Worm (Caenorhabditis elegans): ENCODE data around the gene Y110A2AL.10.

The Y110A2AL.10 gene

ce11 chrII:2861385-2862099 lies 10.2 kb downstream of the Y110A2AL.10 start:
- TF ChIP-seq ces-1 (GFP tag; optimal IDR thresholded peaks at IDR 0.05) (no peak), dmd-8 (GFP tag; IDR thresholded peaks at IDR 0.05) (peak; percentile 76), ZK337.2 (GFP tag; IDR thresholded peaks at IDR 0.05) (peak; percentile 42; the same call in 1 of the 2 replicates), F26F4.8 (GFP tag; conservative IDR thresholded peaks at IDR 0.05) (0 out of 2 replicates have a peak, but pooled peaks have one; percentile 25), Y48G9A.11 (GFP tag; IDR thresholded peaks at IDR 0.05) (0 out of 2 replicates have a peak, but pooled peaks have one; percentile 33), lin-13 (GFP tag; optimal IDR thresholded peaks at IDR 0.05) (peak; percentile 65), egl-43 (GFP tag; IDR thresholded peaks at IDR 0.05) (peak; percentile 85), saeg-2 (GFP tag; IDR thresholded peaks at IDR 0.05) (no peak), mes-2 (tag; optimal IDR thresholded peaks at IDR 0.05; ENCODE audit: poor library complexity, severe bottlenecking) (peak; percentile 49), nhr-77 (tag; optimal IDR thresholded peaks at IDR 0.05) (no peak), vab-7 (GFP tag; IDR thresholded peaks at IDR 0.05) (peak; percentile 72), snpc-1.2 (GFP tag; IDR thresholded peaks at IDR 0.05) (peak; percentile 30; the same call in 1 of the 2 replicates), set-16 (GFP tag; IDR thresholded peaks at IDR 0.05) (peak; percentile 71), lim-7 (GFP tag; IDR thresholded peaks at IDR 0.05) (peak; percentile 71), mdt-29 (GFP tag; IDR thresholded peaks at IDR 0.05) (0 out of 2 replicates have a peak, but pooled peaks have one; percentile 10), dpl-1 (GFP tag; optimal IDR thresholded peaks at IDR 0.05) (no peak), aly-2 (tag; optimal IDR thresholded peaks at IDR 0.05) (no peak), dmd-6 (GFP tag; IDR thresholded peaks at IDR 0.05) (0 out of 2 replicates have a peak, but pooled peaks have one; percentile 22), hmg-1.1 (GFP tag; IDR thresholded peaks at IDR 0.05) (0 out of 2 replicates have a peak, but pooled peaks have one; percentile 11), madf-5 (GFP tag; IDR thresholded peaks at IDR 0.05) (0 out of 4 replicates have a peak, but pooled peaks of 1 of the 2 experiments have one; percentile 60), ctbp-1 (GFP tag; IDR thresholded peaks at IDR 0.05) (0 out of 2 replicates have a peak, but pooled peaks have one; percentile 23), rbr-2 (tag; optimal IDR thresholded peaks at IDR 0.05) (peak; percentile 3), pha-4 (GFP tag; IDR thresholded peaks at IDR 0.05) (peak; percentile 75; the same call in 1 of the 2 replicates), pha-4 (tag; optimal IDR thresholded peaks at IDR 0.05) (no peak), hlh-11 (tag; optimal IDR thresholded peaks at IDR 0.05) (peak; percentile 14), daf-19 (GFP tag; conservative IDR thresholded peaks at IDR 0.05) (no peak), mep-1 (tag; optimal IDR thresholded peaks at IDR 0.05) (no peak), nhr-28 (tag; optimal IDR thresholded peaks at IDR 0.05) (peak; percentile 9), tra-1 (GFP tag; IDR thresholded peaks at IDR 0.05) (peak; percentile 60; the same call in 1 of the 2 replicates), nhr-102 (tag; optimal IDR thresholded peaks at IDR 0.05) (peak; percentile 0), lin-38 (GFP tag; IDR thresholded peaks at IDR 0.05) (peak; percentile 67), D1046.2 (GFP tag; IDR thresholded peaks at IDR 0.05) (0 out of 2 replicates have a peak, but pooled peaks have one; percentile 20), aha-1 (tag) (peak; percentile 95), nhr-42 (GFP tag; IDR thresholded peaks at IDR 0.05) (0 out of 2 replicates have a peak, but pooled peaks have one; percentile 50), Y105C5A.15 (GFP tag; IDR thresholded peaks at IDR 0.05) (peak; percentile 30; the same call in 1 of the 2 replicates), arid-1 (GFP tag; conservative IDR thresholded peaks at IDR 0.05) (peak; percentile 66), daf-16 (GFP tag; optimal IDR thresholded peaks at IDR 0.05) (peak in 1 of 2 experiments; percentile 23), daf-16 (tag; optimal IDR thresholded peaks at IDR 0.05) (no peak), F49E8.2 (tag; optimal IDR thresholded peaks at IDR 0.05; ENCODE audit: borderline replicate concordance) (no peak), php-3 (GFP tag; IDR thresholded peaks at IDR 0.05) (0 out of 2 replicates have a peak, but pooled peaks have one; percentile 16), F10B5.3 (tag; optimal IDR thresholded peaks at IDR 0.05) (peak; percentile 20), lin-1 (GFP tag; IDR thresholded peaks at IDR 0.05) (peak; percentile 38; the same call in 1 of the 2 replicates)

Data from whole organism, L4 larva.